Fruit fly (Drosophila melanogaster) whole organism, embryonic: ENCODE data around the gene Lon.

ENCODE experiments used
- Asciz ChIP-seq: fragments of 200-800 bp; sonication (Bioruptor generic); optimal IDR thresholded peaks from 2 replicates; lab custom pipeline; 2017; ENCODE audit warnings: missing biosample characterization, mild to moderate bottlenecking, missing genetic modification characterization, missing genetic modification reagents
- BtbVII ChIP-seq: fragments of 200-800 bp; sonication (Bioruptor generic); optimal IDR thresholded peaks from 3 replicates; lab custom pipeline; 2017; ENCODE audit warnings: missing biosample characterization, mild to moderate bottlenecking, missing genetic modification characterization
- CG10209 ChIP-seq: fragments of 200-800 bp; sonication (Bioruptor generic); optimal IDR thresholded peaks from 3 replicates; lab custom pipeline; 2017; ENCODE audit warnings: missing biosample characterization, mild to moderate bottlenecking, missing genetic modification characterization, missing genetic modification reagents
- CG14441 ChIP-seq: fragments of 200-800 bp; sonication (Bioruptor generic); IDR thresholded peaks from 2 replicates; pipeline ENCODE4 v1.3.6; 2022; ENCODE audit warnings: missing biosample characterization, missing genetic modification characterization
- CG14667 ChIP-seq: fragments of 200-800 bp; sonication (Bioruptor generic); IDR thresholded peaks from 2 replicates; pipeline ENCODE4 v1.3.6; 2022; ENCODE audit warnings: missing biosample characterization, missing genetic modification characterization
- CG16813 ChIP-seq: fragments of 200-800 bp; sonication (Bioruptor generic); IDR thresholded peaks from 3 replicates; pipeline ENCODE4 v1.3.6; 2022; ENCODE audit warnings: missing biosample characterization, missing genetic modification characterization; ENCODE audit not compliant: partially characterized antibody
- CG1792 ChIP-seq: fragments of 200-800 bp; sonication (Bioruptor generic); optimal IDR thresholded peaks from 2 replicates; lab custom pipeline; 2016; ENCODE audit warnings: missing biosample characterization, missing genetic modification characterization
- CG2889 ChIP-seq: fragments of 200-800 bp; sonication (Bioruptor generic); IDR thresholded peaks from 3 replicates; pipeline ENCODE4 v1.3.6; 2022; ENCODE audit warnings: missing biosample characterization, missing genetic modification characterization
- CG31224 ChIP-seq: fragments of 200-800 bp; sonication (Bioruptor generic); IDR thresholded peaks from 2 replicates; pipeline ENCODE4 v1.3.6; 2022; ENCODE audit warnings: missing biosample characterization, missing genetic modification characterization
- CG32532 ChIP-seq: fragments of 200-800 bp; sonication (Bioruptor generic); IDR thresholded peaks from 2 replicates; pipeline ENCODE4 v1.3.6; 2022; ENCODE audit warnings: missing biosample characterization, missing genetic modification characterization
- CG3838 ChIP-seq: fragments of 200-800 bp; sonication (Bioruptor generic); optimal IDR thresholded peaks from 3 replicates; lab custom pipeline; 2016; ENCODE audit warnings: missing biosample characterization, missing genetic modification characterization
- CG7372 ChIP-seq: fragments of 200-800 bp; sonication (Bioruptor generic); IDR thresholded peaks from 2 replicates; pipeline ENCODE4 v1.3.6; 2022; ENCODE audit warnings: missing biosample characterization, missing genetic modification characterization
- CG7928 ChIP-seq: fragments of 200-800 bp; sonication (Bioruptor generic); optimal IDR thresholded peaks from 2 replicates; lab custom pipeline; 2017; ENCODE audit warnings: missing biosample characterization, mild to moderate bottlenecking, missing genetic modification characterization
- CG8359 ChIP-seq: fragments of 200-800 bp; sonication (Bioruptor generic); optimal IDR thresholded peaks from 2 replicates; lab custom pipeline; 2017; ENCODE audit warnings: missing biosample characterization, mild to moderate bottlenecking, missing genetic modification characterization, borderline replicate concordance
- CG9609 ChIP-seq: fragments of 200-800 bp; sonication (Bioruptor generic); optimal IDR thresholded peaks from 3 replicates; lab custom pipeline; 2016; ENCODE audit warnings: missing biosample characterization, missing genetic modification characterization
- CG9932 ChIP-seq: fragments of 200-800 bp; sonication (Bioruptor generic); IDR thresholded peaks from 2 replicates; pipeline ENCODE4 v1.3.6; 2022; ENCODE audit warnings: missing biosample characterization, missing genetic modification characterization
- Dfd ChIP-seq, 2 experiments: fragments of >200 bp; optimal IDR thresholded peaks; 2 replicates each; lab custom pipeline; 2017; ENCODE audit warnings: missing biosample characterization in 2 of 2, missing genetic modification characterization in 2 of 2
- Dip3 ChIP-seq: fragments of 200-800 bp; sonication (Bioruptor generic); optimal IDR thresholded peaks from 3 replicates; lab custom pipeline; 2016; ENCODE audit warnings: missing biosample characterization, missing genetic modification characterization
- Eip74EF ChIP-seq, 2 experiments: fragments of 200-800 bp in 1 of 2; fragments of >200 bp in 1 of 2; sonication (Bioruptor generic) in 1 of 2; optimal IDR thresholded peaks; 2 replicates each; lab custom pipeline; 2017 to 2019; ENCODE audit warnings: missing biosample characterization in 2 of 2, missing genetic modification characterization in 2 of 2, mild to moderate bottlenecking in 1 of 2, moderate library complexity in 1 of 2
- HLH54F ChIP-seq: fragments of 200-800 bp; sonication (Bioruptor generic); optimal IDR thresholded peaks from 3 replicates; lab custom pipeline; 2016; ENCODE audit warnings: missing biosample characterization, missing genetic modification characterization
- Hmx ChIP-seq: fragments of 200-800 bp; sonication (Bioruptor generic); optimal IDR thresholded peaks from 2 replicates; lab custom pipeline; 2016; ENCODE audit warnings: missing biosample characterization, missing genetic modification characterization
- Jarid2 ChIP-seq: fragments of 200-800 bp; sonication (Bioruptor generic); optimal IDR thresholded peaks from 3 replicates; lab custom pipeline; 2017; ENCODE audit warnings: mild to moderate bottlenecking, missing biosample characterization, missing genetic modification reagents, missing genetic modification characterization
- Lim3 ChIP-seq: fragments of 200-800 bp; sonication (Bioruptor generic); IDR thresholded peaks from 2 replicates; pipeline ENCODE4 v1.3.6; 2022; ENCODE audit warnings: missing biosample characterization, missing genetic modification characterization
- Mrtf ChIP-seq: fragments of 200-800 bp; sonication (Bioruptor generic); IDR thresholded peaks from 3 replicates; pipeline ENCODE4 v1.3.6; 2022; ENCODE audit warnings: missing biosample characterization, missing genetic modification characterization
- Sin3A ChIP-seq: fragments of >200 bp; optimal IDR thresholded peaks from 2 replicates; lab custom pipeline; 2018
- Spps ChIP-seq: fragments of 200-800 bp; sonication (Bioruptor generic); optimal IDR thresholded peaks from 2 replicates; lab custom pipeline; 2018; ENCODE audit warnings: missing biosample characterization, mild to moderate bottlenecking, missing genetic modification characterization
- TFAM ChIP-seq: fragments of 200-800 bp; sonication (Bioruptor generic); optimal IDR thresholded peaks from 2 replicates; lab custom pipeline; 2017; ENCODE audit warnings: missing biosample characterization, missing genetic modification characterization, inconsistent platforms
- Taf1 ChIP-seq: fragments of 200-800 bp; sonication (Bioruptor generic); IDR thresholded peaks from 2 replicates; pipeline ENCODE4 v1.3.6; 2022; ENCODE audit warnings: missing biosample characterization, missing genetic modification characterization
- Trl ChIP-seq, 3 experiments: fragments of >200 bp in 2 of 3; fragments of 200-800 bp in 1 of 3; sonication (Bioruptor generic) in 1 of 3; optimal IDR thresholded peaks; 2 replicates in 1 of 3; 3 replicates in 2 of 3; lab custom pipeline; 2016 to 2017; ENCODE audit warnings: missing biosample characterization in 1 of 3, missing genetic modification characterization in 1 of 3
- Vsx1 ChIP-seq: fragments of 200-800 bp; sonication (Bioruptor generic); optimal IDR thresholded peaks from 2 replicates; lab custom pipeline; 2017; ENCODE audit warnings: missing biosample characterization, mild to moderate bottlenecking, missing genetic modification characterization, missing genetic modification reagents
- abd-A ChIP-seq: fragments of 200-800 bp; sonication (Bioruptor generic); optimal IDR thresholded peaks from 3 replicates; lab custom pipeline; 2019; ENCODE audit warnings: missing biosample characterization, mild to moderate bottlenecking, missing genetic modification characterization, moderate library complexity
- cg ChIP-seq: fragments of 200-800 bp; sonication (Bioruptor generic); optimal IDR thresholded peaks from 3 replicates; lab custom pipeline; 2019; ENCODE audit warnings: missing biosample characterization, mild to moderate bottlenecking, missing genetic modification characterization, moderate library complexity
- chinmo ChIP-seq: fragments of 200-800 bp; sonication (Bioruptor generic); IDR thresholded peaks from 4 replicates; pipeline ENCODE4 v1.3.6; 2022; ENCODE audit warnings: missing biosample characterization, missing genetic modification characterization; ENCODE audit not compliant: partially characterized antibody
- chn ChIP-seq: fragments of 200-800 bp; sonication (Bioruptor generic); optimal IDR thresholded peaks from 2 replicates; lab custom pipeline; 2016; ENCODE audit warnings: missing biosample characterization, missing genetic modification characterization
- da ChIP-seq: fragments of 200-800 bp; sonication (Bioruptor generic); optimal IDR thresholded peaks from 2 replicates; lab custom pipeline; 2016; ENCODE audit warnings: missing biosample characterization, missing genetic modification characterization
- danr ChIP-seq: fragments of 200-800 bp; sonication (Bioruptor generic); IDR thresholded peaks from 2 replicates; pipeline ENCODE4 v1.3.6; 2022; ENCODE audit warnings: missing biosample characterization, missing genetic modification characterization
- dpn ChIP-seq, 2 experiments: fragments of 200-800 bp; sonication (Bioruptor generic); optimal IDR thresholded peaks; 3 replicates each; lab custom pipeline; 2016; ENCODE audit warnings: missing biosample characterization in 2 of 2, missing genetic modification characterization in 2 of 2
- eve ChIP-seq, 2 experiments: fragments of >200 bp; optimal IDR thresholded peaks; 2 replicates each; lab custom pipeline; 2017; ENCODE audit warnings: missing biosample characterization in 2 of 2, missing genetic modification characterization in 2 of 2
- gce ChIP-seq: fragments of 200-800 bp; sonication (Bioruptor generic); IDR thresholded peaks from 3 replicates; pipeline ENCODE4 v1.3.6; 2022; ENCODE audit warnings: missing biosample characterization, missing genetic modification characterization
- gt ChIP-seq: fragments of 200-800 bp; sonication (Bioruptor generic); IDR thresholded peaks from 2 replicates; pipeline ENCODE4 v1.3.6; 2022; ENCODE audit warnings: missing biosample characterization, missing genetic modification characterization
- onecut ChIP-seq: fragments of 200-800 bp; sonication (Bioruptor generic); IDR thresholded peaks from 2 replicates; pipeline ENCODE4 v1.3.6; 2022; ENCODE audit warnings: missing biosample characterization, missing genetic modification characterization
- pnt ChIP-seq: fragments of 200-800 bp; sonication (Bioruptor generic); optimal IDR thresholded peaks from 3 replicates; lab custom pipeline; 2016; ENCODE audit warnings: missing biosample characterization, missing genetic modification characterization
- repo ChIP-seq: fragments of 200-800 bp; sonication (Bioruptor generic); optimal IDR thresholded peaks from 2 replicates; lab custom pipeline; 2016; ENCODE audit warnings: missing biosample characterization, missing genetic modification characterization
- salm ChIP-seq: fragments of 200-800 bp; sonication (Bioruptor generic); optimal IDR thresholded peaks from 2 replicates; lab custom pipeline; 2018; ENCODE audit warnings: missing biosample characterization, mild to moderate bottlenecking, missing genetic modification characterization
- sens ChIP-seq: fragments of 200-800 bp; sonication (Bioruptor generic); peaks from one replicate; lab custom pipeline; 2016; ENCODE audit warnings: missing biosample characterization, missing genetic modification characterization
- seq ChIP-seq: fragments of 200-800 bp; sonication (Bioruptor generic); IDR thresholded peaks from 2 replicates; pipeline ENCODE4 v1.3.6; 2022; ENCODE audit warnings: missing biosample characterization, missing genetic modification characterization
- slou ChIP-seq: fragments of 200-800 bp; sonication (Bioruptor generic); optimal IDR thresholded peaks from 3 replicates; lab custom pipeline; 2016; ENCODE audit warnings: missing biosample characterization, missing genetic modification characterization
- so ChIP-seq: fragments of 200-800 bp; sonication (Bioruptor generic); IDR thresholded peaks from 3 replicates; pipeline ENCODE4 v1.3.6; 2022; ENCODE audit warnings: missing biosample characterization, missing genetic modification characterization
- ssp ChIP-seq: fragments of 200-800 bp; sonication (Bioruptor generic); IDR thresholded peaks from 2 replicates; pipeline ENCODE4 v1.3.6; 2022; ENCODE audit warnings: missing biosample characterization, missing genetic modification characterization
- tin ChIP-seq: fragments of 200-800 bp; sonication (Bioruptor generic); optimal IDR thresholded peaks from 3 replicates; lab custom pipeline; 2016; ENCODE audit warnings: missing biosample characterization, missing genetic modification characterization
- trem ChIP-seq: fragments of 200-800 bp; optimal IDR thresholded peaks from 3 replicates; lab custom pipeline; 2019; ENCODE audit warnings: missing biosample characterization, mild to moderate bottlenecking, missing genetic modification characterization, moderate library complexity
- zen ChIP-seq: fragments of 200-800 bp; sonication (Bioruptor generic); optimal IDR thresholded peaks from 3 replicates; lab custom pipeline; 2018; ENCODE audit warnings: missing biosample characterization, mild to moderate bottlenecking, missing genetic modification characterization, moderate library complexity

Lon gene

dm6 chr3L:19612172-19612571 lies at the start of gene Lon, which contains the start of gene PIG-F (continued):
- TF ChIP-seq Vsx1 (GFP tag; lab: Kevin White, UChicago) (peak; percentile 98), repo (GFP tag; lab: Kevin White, UChicago) (peak; percentile 97), pnt (GFP tag; lab: Kevin White, UChicago) (peak; percentile 98), dpn (GFP tag; optimal IDR thresholded peaks at IDR 0.05; lab: Kevin White, UChicago) (peak; percentile 99), danr (GFP tag; lab: Robert Waterston, UW) (peak; percentile 97), CG1792 (GFP tag; lab: Kevin White, UChicago) (peak; percentile 95), Lim3 (GFP tag; lab: Robert Waterston, UW) (peak; percentile 93), seq (GFP tag; lab: Robert Waterston, UW) (peak; percentile 99), slou (GFP tag; lab: Kevin White, UChicago) (peak; percentile 99), gce (GFP tag; lab: Robert Waterston, UW) (peak; percentile 95), da (GFP tag; lab: Kevin White, UChicago) (peak; percentile 97), gt (GFP tag; lab: Robert Waterston, UW) (peak; percentile 95), CG2889 (peak; percentile 97), HLH54F (GFP tag; lab: Kevin White, UChicago) (peak; percentile 99), zen (tag; lab: Kevin White, UChicago) (peak; percentile 99), TFAM (GFP tag; lab: Kevin White, UChicago) (peak; percentile 88), CG9932 (peak; percentile 99), Dip3 (GFP tag; lab: Kevin White, UChicago) (peak; percentile 98), so (GFP tag; lab: Robert Waterston, UW) (peak; percentile 98), CG16813 (GFP tag; lab: Robert Waterston, UW) (peak; percentile 74), Eip74EF (GFP tag; optimal IDR thresholded peaks at IDR 0.05; lab: Kevin White, UChicago) (peak in 1 of 2 experiments; percentile 97), tin (GFP tag; lab: Kevin White, UChicago) (peak; percentile 100), onecut (GFP tag; lab: Robert Waterston, UW) (peak; percentile 96), CG14441 (GFP tag; lab: Robert Waterston, UW) (peak; percentile 98), chinmo (GFP tag; lab: Robert Waterston, UW) (no peak), abd-A (tag; lab: Kevin White, UChicago) (no peak), CG14667 (GFP tag; lab: Robert Waterston, UW) (peak; percentile 98), CG10209 (GFP tag; lab: Kevin White, UChicago) (peak; percentile 99), Jarid2 (GFP tag; lab: Kevin White, UChicago) (peak; percentile 94), Taf1 (peak; percentile 97), CG32532 (GFP tag; lab: Robert Waterston, UW) (peak; percentile 99), CG31224 (GFP tag; lab: Robert Waterston, UW) (peak; percentile 95), Asciz (GFP tag; lab: Kevin White, UChicago) (peak; percentile 99), cg (no peak), Hmx (GFP tag; lab: Kevin White, UChicago) (peak; percentile 97), CG9609 (GFP tag; lab: Kevin White, UChicago) (peak; percentile 98), Mrtf (GFP tag; lab: Robert Waterston, UW) (peak; percentile 98), Trl (optimal IDR thresholded peaks at IDR 0.05; lab: Kevin White, UChicago) (no peak), Trl (GFP tag; optimal IDR thresholded peaks at IDR 0.05; lab: Kevin White, UChicago) (peak; percentile 98), CG7928 (GFP tag; lab: Kevin White, UChicago) (peak; percentile 84), Sin3A (peak; percentile 65), eve (GFP tag; optimal IDR thresholded peaks at IDR 0.05; lab: Kevin White, UChicago) (peak in 1 of 2 experiments; percentile 71), Dfd (GFP tag; optimal IDR thresholded peaks at IDR 0.05; lab: Kevin White, UChicago) (peak in 1 of 2 experiments; percentile 85), chn (peak; percentile 99), trem (tag; lab: Kevin White, UChicago) (peak; percentile 97), CG3838 (GFP tag; lab: Kevin White, UChicago) (peak; percentile 94), CG8359 (peak; percentile 95), BtbVII (GFP tag; lab: Kevin White, UChicago) (peak; percentile 99), ssp (GFP tag; lab: Robert Waterston, UW) (peak; percentile 95), Spps (peak; percentile 98), CG7372 (peak; percentile 99), salm (tag; lab: Kevin White, UChicago) (peak; percentile 98), sens (GFP tag; lab: Kevin White, UChicago) (peak; percentile 100)
